Worm (Caenorhabditis elegans): ENCODE data around the gene Y71H2AM.25.
"Not testable (repeated sequence)": the region's sequence is repeated elsewhere in the genome, so short reads cannot be mapped to it uniquely, and the experiment has no call there.

Y71H2AM.25 gene

DNA sequence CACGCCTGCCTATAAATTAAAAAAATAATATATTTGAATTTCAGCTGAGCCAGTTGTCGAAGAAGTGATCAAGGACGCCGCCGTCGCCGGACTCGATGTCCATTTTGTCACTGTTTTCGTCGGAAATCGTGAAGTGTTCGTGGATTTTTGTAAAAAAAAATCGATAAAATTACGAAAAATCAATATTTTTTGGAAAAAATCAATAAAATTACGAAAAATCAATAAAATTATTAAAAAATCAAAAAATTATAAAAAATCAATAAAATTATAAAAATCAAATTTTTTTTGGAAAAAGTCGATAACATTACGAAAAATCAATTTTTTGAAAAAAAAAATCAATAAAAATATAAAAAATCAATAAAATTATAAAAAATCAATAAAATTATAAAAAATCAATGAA, 32.7 kb downstream of the Y71H2AM.25 start:
- TF ChIP-seq ceh-48 (tag; optimal IDR thresholded peaks at IDR 0.05) (peak; percentile 20), dmd-4 (tag; optimal IDR thresholded peaks at IDR 0.05; ENCODE audit: borderline replicate concordance) (no peak)

DNA sequence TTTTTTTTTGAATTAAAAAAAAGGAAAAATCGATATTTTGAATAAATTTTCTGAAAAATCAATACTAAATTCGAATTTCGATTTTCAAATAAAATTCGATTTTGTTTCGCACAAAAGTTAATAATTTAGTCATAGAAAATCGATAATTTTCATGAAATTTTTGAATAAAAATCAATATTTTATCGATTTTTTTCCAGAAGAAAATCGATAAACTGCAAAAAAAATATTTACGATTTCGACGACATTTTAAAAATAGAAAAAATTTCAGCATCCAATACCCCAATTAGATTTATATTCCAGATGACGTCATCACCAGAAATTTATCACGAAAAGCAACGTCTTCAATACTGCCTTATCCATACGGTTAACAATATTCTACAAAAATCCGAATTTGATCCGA, 34.1 kb downstream of the Y71H2AM.25 start, which contains the start of gene josd-1:
TSS of gene josd-1 (plus strand) at position 301 of the 400 bp plus-strand sequence.
- TF ChIP-seq fkh-10 (GFP tag; optimal IDR thresholded peaks at IDR 0.05), result no peak
- TF ChIP-seq pros-1 (tag; optimal IDR thresholded peaks at IDR 0.05), result no peak
- TF ChIP-seq odd-2 (tag; optimal IDR thresholded peaks at IDR 0.05), result no peak
- TF ChIP-seq ceh-18 (tag; optimal IDR thresholded peaks at IDR 0.05), result no peak
- TF ChIP-seq ceh-2 (tag; optimal IDR thresholded peaks at IDR 0.05), result no peak

DNA sequence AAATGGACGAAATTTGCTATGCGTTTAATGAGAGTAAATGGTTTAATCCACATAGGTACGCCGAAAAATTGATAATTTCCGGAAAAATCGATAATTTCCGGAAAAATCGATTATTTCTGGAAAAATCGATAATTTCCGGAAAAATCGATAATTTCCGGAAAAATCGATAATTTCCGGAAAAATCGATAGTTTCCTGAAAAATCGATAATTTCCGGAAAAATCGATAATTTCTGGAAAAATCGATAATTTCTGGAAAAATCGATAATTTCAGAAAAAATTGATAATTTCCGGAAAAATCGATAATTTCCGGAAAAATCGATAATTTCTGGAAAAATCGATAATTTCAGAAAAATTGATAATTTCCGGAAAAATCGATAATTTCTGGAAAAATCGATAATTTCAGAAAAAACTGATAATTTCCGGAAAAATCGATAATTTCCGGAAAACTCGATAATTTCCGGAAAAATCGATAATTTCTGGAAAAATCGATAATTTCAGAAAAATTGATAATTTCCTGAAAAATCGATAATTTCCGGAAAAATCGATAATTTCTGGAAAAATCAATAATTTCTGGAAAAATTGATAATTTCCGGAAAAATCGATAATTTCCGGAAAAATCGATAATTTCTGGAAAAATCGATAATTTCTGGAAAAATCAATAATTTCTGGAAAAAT, 34.6 kb downstream of the Y71H2AM.25 start:
- TF ChIP-seq ceh-48 (tag; optimal IDR thresholded peaks at IDR 0.05), result peak; percentile 94

DNA sequence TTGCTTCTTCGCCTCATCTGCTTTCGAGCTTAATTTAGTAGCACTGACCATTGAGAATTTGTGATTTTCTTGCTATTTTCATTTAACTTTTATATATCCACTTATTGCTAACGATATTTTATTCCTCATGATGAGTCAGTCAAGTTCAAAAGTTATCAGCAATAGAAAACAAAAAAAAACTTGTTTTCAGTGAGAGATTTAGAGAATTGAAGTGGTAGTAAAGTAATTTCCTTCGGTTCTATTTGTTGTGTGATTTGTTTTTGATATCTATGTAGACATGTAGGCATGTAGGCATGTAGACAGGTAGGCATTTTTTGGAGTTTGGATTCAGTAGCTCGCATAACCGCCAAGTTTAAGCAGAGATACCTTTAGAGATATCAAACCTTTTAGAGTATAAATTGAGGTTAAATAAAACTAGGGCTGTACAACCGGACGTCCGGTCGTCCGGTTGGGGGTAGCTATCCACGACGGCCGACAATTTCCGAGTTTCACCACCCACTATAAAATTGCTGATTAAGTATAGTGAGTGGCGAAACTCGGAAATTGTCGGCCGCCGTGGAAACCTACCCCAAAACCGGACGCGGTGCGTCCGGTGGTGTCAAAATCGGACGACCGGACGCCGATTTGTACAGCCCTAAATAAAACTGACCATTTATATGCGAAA, 38.7 kb downstream of the Y71H2AM.25 start, which contains the start of gene Y71H2AR.2:
TSS of gene Y71H2AR.2 (minus strand) at position 51 of the 664 bp plus-strand sequence.
- TF ChIP-seq eyg-1 (tag; optimal IDR thresholded peaks at IDR 0.05) (no peak), ceh-45 (GFP tag; IDR thresholded peaks at IDR 0.05) (no peak), K09A11.1 (tag; optimal IDR thresholded peaks at IDR 0.05; ENCODE audit: insufficient read depth) (no peak), madf-2 (tag; optimal IDR thresholded peaks at IDR 0.05) (no peak), ttx-3 (tag; optimal IDR thresholded peaks at IDR 0.05) (no peak), nhr-232 (tag; optimal IDR thresholded peaks at IDR 0.05) (no peak), tbx-7 (tag; optimal IDR thresholded peaks at IDR 0.05) (no peak), ceh-9 (tag; optimal IDR thresholded peaks at IDR 0.05) (no peak), rnt-1 (tag; optimal IDR thresholded peaks at IDR 0.05) (no peak)

DNA sequence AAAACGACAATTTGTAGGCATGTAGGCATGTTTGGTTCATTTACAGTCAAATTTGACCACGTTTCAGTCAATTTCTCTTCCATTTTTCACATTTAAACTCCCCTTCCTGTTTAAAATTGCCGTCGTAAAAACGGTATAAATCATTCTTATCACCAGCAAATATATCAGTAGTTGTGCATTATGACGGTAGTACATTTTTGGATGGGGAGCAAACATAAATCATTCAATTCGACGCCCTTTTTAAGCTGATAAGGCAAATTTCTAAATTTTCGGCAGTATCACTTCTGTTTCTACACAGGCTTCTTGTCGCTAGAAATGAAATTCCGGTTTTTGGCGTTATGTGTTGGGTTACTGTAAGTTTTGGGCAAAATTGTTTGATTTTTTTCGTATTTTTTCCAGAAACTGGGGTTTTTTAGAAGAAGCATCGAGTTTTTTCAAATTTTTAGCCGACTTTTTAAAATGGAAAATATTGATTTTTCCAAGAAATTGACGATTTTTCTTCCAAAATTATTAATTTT, 39.6 kb downstream of the Y71H2AM.25 start, which contains the start of gene H34I24.2:
TSS of gene H34I24.2 (plus strand) at position 189 of the 518 bp plus-strand sequence.
- TF ChIP-seq elt-4 (tag; optimal IDR thresholded peaks at IDR 0.05), result no peak
- no peak for TF ChIP-seq unc-3 (GFP tag; conservative IDR thresholded peaks at IDR 0.05)
- TF ChIP-seq unc-3 (tag; optimal IDR thresholded peaks at IDR 0.05), result no peak
- TF ChIP-seq unc-42 (tag; optimal IDR thresholded peaks at IDR 0.05), result no peak
- no peak for TF ChIP-seq unc-86 (tag; optimal IDR thresholded peaks at IDR 0.05)
- no peak for TF ChIP-seq ceh-34 (tag; optimal IDR thresholded peaks at IDR 0.05)
- TF ChIP-seq ttx-3 (tag; optimal IDR thresholded peaks at IDR 0.05), result no peak
- TF ChIP-seq madf-2 (tag; optimal IDR thresholded peaks at IDR 0.05), result no peak

DNA sequence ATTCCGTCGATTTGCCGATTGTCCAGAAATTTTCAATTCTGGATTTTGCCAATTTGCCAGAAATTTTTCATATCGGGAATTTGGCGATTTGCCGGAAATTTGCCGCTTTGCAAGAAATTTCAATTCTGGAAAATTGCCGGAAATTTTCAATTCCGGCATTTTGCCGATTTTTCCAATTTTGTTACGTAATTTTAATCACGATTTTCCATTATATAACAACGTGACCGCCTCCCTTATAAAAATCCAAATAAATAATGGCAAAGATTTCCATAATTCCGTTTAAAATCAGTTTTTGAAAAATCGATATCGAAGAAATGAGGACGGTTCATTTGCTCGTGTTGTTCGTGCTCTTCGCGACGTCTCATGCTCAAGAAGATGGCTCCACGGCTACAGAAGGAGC, 44.5 kb downstream of the Y71H2AM.25 start, which contains the start of gene H34I24.1:
TSS of gene H34I24.1 (plus strand) at position 301 of the 400 bp plus-strand sequence.
- TF ChIP-seq rnt-1 (tag; optimal IDR thresholded peaks at IDR 0.05); tbx-7 (tag; optimal IDR thresholded peaks at IDR 0.05); pag-3 (tag; optimal IDR thresholded peaks at IDR 0.05; ENCODE audit: borderline replicate concordance): not testable (repeated sequence)

All from whole organism, late embryonic.